Fruit fly (Drosophila melanogaster) whole organism, wandering third instar larva: ENCODE measurements around the gene CG18135.

Source experiments
- Abd-B ChIP-seq: fragments of >200 bp; optimal IDR thresholded peaks from 2 replicates; lab custom pipeline; 2017; ENCODE audit warnings: missing biosample characterization, missing genetic modification characterization
- Dfd ChIP-seq: fragments of >200 bp; optimal IDR thresholded peaks from 2 replicates; lab custom pipeline; 2017; ENCODE audit warnings: missing biosample characterization, missing genetic modification characterization
- GATAd ChIP-seq: sonication (Bioruptor generic); optimal IDR thresholded peaks from 2 replicates; lab custom pipeline; 2016; ENCODE audit warnings: missing biosample characterization, missing genetic modification characterization
- HLH106 ChIP-seq: fragments of 200-800 bp; optimal IDR thresholded peaks from 3 replicates; lab custom pipeline; 2019; ENCODE audit warnings: missing biosample characterization, mild to moderate bottlenecking, missing genetic modification characterization, moderate library complexity
- Jra ChIP-seq: sonication (Bioruptor generic); optimal IDR thresholded peaks from 2 replicates; lab custom pipeline; 2016; ENCODE audit warnings: missing biosample characterization, missing genetic modification characterization
- Myc ChIP-seq: fragments of >200 bp; optimal IDR thresholded peaks from 2 replicates; lab custom pipeline; 2017
- OdsH ChIP-seq: fragments of 200-800 bp; sonication (Bioruptor generic); optimal IDR thresholded peaks from 2 replicates; lab custom pipeline; 2016; ENCODE audit warnings: missing biosample characterization, mild to moderate bottlenecking, missing genetic modification characterization
- dmrt93B ChIP-seq: fragments of 200-800 bp; sonication (Bioruptor generic); optimal IDR thresholded peaks from 2 replicates; lab custom pipeline; 2018; ENCODE audit warnings: missing biosample characterization, mild to moderate bottlenecking, missing genetic modification characterization
- h ChIP-seq: fragments of 200-800 bp; sonication (Bioruptor generic); optimal IDR thresholded peaks from 3 replicates; lab custom pipeline; 2016; ENCODE audit warnings: missing biosample characterization, mild to moderate bottlenecking, missing genetic modification characterization
- lola ChIP-seq: fragments of >200 bp; optimal IDR thresholded peaks from 2 replicates; lab custom pipeline; 2017; ENCODE audit warnings: missing biosample characterization, missing genetic modification characterization
- pan ChIP-seq: fragments of >200 bp; optimal IDR thresholded peaks from 2 replicates; lab custom pipeline; 2017
- psq ChIP-seq: fragments of 200-800 bp; sonication (Bioruptor generic); optimal IDR thresholded peaks from 3 replicates; lab custom pipeline; 2017; ENCODE audit warnings: missing biosample characterization, mild to moderate bottlenecking, missing genetic modification characterization, moderate library complexity
- tai ChIP-seq: sonication (Bioruptor generic); optimal IDR thresholded peaks from 2 replicates; lab custom pipeline; 2016; ENCODE audit warnings: missing biosample characterization, missing genetic modification characterization
- usp ChIP-seq: fragments of >200 bp; optimal IDR thresholded peaks from 2 replicates; lab custom pipeline; 2017; ENCODE audit warnings: missing biosample characterization, missing genetic modification characterization

DNA sequence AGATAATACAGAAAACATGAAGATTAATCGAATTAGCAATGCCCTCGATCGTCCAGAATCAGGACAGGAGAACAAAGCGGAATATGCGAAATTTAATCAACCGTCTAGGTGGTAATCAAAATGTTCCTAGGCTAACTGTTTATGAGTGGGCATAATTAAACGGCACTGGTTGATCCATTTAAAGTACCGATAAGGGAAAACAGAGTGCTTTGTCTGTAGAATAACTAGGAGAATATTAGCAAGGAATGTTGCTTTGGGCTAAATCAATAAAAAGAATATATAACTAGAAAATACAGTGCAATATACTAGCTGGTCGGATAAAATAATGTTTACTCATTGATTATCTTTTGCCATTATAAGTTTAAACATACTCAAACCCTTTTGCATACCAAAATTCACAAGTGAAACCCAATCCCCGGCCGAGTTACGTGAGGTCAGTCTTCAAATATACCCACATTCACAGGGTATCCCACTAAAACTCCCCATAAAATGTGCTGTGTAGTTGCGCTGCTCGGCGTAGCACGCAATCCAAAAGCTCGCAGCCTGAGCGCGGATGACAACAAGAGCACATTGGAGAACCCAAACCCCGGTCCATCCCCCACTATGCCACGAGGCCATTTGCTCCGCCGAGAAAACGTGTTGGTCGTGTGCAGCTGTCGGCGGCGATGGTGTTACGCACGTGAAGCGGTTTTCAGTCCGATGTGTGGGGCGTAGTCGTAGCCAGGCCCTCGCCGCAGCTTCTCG, 1.9 kb downstream of the CG18135 start:
- TF ChIP-seq OdsH (GFP tag; lab: Kevin White, UChicago): peak; percentile 70
- TF ChIP-seq Myc (lab: Kevin White, UChicago): no peak
- no peak for TF ChIP-seq Jra
- peak; percentile 77 for TF ChIP-seq pan (lab: Kevin White, UChicago)
- no peak for TF ChIP-seq lola (GFP tag; lab: Kevin White, UChicago)
- peak; percentile 93 for TF ChIP-seq psq (GFP tag; lab: Kevin White, UChicago)
- TF ChIP-seq HLH106 (tag; lab: Kevin White, UChicago): peak; percentile 32
- no peak for TF ChIP-seq Abd-B (GFP tag; lab: Kevin White, UChicago)
- no peak for TF ChIP-seq GATAd (GFP tag; lab: Kevin White, UChicago)
- peak; percentile 59 for TF ChIP-seq h (GFP tag; lab: Kevin White, UChicago)
- peak; percentile 50 for TF ChIP-seq dmrt93B (GFP tag; lab: Kevin White, UChicago)
- no peak for TF ChIP-seq usp (GFP tag; lab: Kevin White, UChicago)
- no peak for TF ChIP-seq Dfd
- no peak for TF ChIP-seq tai (GFP tag; lab: Kevin White, UChicago)
